Fruit fly (Drosophila melanogaster): ENCODE measurements around the gene Rpt3.

The Rpt3 gene

dm6 chrX:11148272-11148835 lies 23.5 kb downstream of the Rpt3 start, which contains the start of gene Ran (continued):
- TF ChIP-seq ase (GFP tag; IDR thresholded peaks at IDR 0.05): 0 out of 3 replicates have a peak, but pooled peaks have one; percentile 8
- TF ChIP-seq gfzf (GFP tag; optimal IDR thresholded peaks at IDR 0.05): peak; percentile 59
- TF ChIP-seq tll (GFP tag; optimal IDR thresholded peaks at IDR 0.05): no peak
- no peak for TF ChIP-seq Max (GFP tag; optimal IDR thresholded peaks at IDR 0.05)
- peak; percentile 15; the same call in 1 of the 3 replicates for TF ChIP-seq CG6791 (GFP tag; IDR thresholded peaks at IDR 0.05; ENCODE audit: partially characterized antibody)
- no peak for TF ChIP-seq Atf6 (GFP tag; IDR thresholded peaks at IDR 0.05)
- peak; percentile 36 for TF ChIP-seq CG9817 (tag; optimal IDR thresholded peaks at IDR 0.05)
- peak; percentile 1 for TF ChIP-seq CG2120 (GFP tag; optimal IDR thresholded peaks at IDR 0.05)
- peak; percentile 24 for TF ChIP-seq CG15514 (GFP tag; optimal IDR thresholded peaks at IDR 0.05)
- no peak for TF ChIP-seq Sry-β (GFP tag; optimal IDR thresholded peaks at IDR 0.05)
- no peak for TF ChIP-seq Neu2 (GFP tag; optimal IDR thresholded peaks at IDR 0.05; ENCODE audit: borderline replicate concordance)
- peak; percentile 52 for TF ChIP-seq amos (GFP tag; IDR thresholded peaks at IDR 0.05; ENCODE audit: partially characterized antibody)
- peak; percentile 47 for TF ChIP-seq CG3847 (GFP tag; IDR thresholded peaks at IDR 0.05)
- peak; percentile 15 for TF ChIP-seq CG4617 (GFP tag; optimal IDR thresholded peaks at IDR 0.05; ENCODE audit: borderline replicate concordance)
- TF ChIP-seq sens (GFP tag): peak; percentile 44
- peak; percentile 65 for TF ChIP-seq Dref (GFP tag; IDR thresholded peaks at IDR 0.05)
- TF ChIP-seq CG1024 (GFP tag; IDR thresholded peaks at IDR 0.05): peak; percentile 83
- no peak for TF ChIP-seq Kr (GFP tag; optimal IDR thresholded peaks at IDR 0.05)
- TF ChIP-seq CG31365 (tag; optimal IDR thresholded peaks at IDR 0.05): no peak
- TF ChIP-seq CG9215 (GFP tag; IDR thresholded peaks at IDR 0.05): 0 out of 2 replicates have a peak, but pooled peaks have one; percentile 23
- no peak for TF ChIP-seq al (GFP tag; IDR thresholded peaks at IDR 0.05)
- peak; percentile 25 for TF ChIP-seq CG12391 (tag; optimal IDR thresholded peaks at IDR 0.05)
- TF ChIP-seq Bteb2 (GFP tag; optimal IDR thresholded peaks at IDR 0.05): no peak
- peak; percentile 59 for TF ChIP-seq YL-1 (GFP tag; optimal IDR thresholded peaks at IDR 0.05)
- peak; percentile 26 for TF ChIP-seq nmo (GFP tag; optimal IDR thresholded peaks at IDR 0.05)
- peak; percentile 43 for TF ChIP-seq Scr (GFP tag; IDR thresholded peaks at IDR 0.05; ENCODE audit: partially characterized antibody)
- peak; percentile 89 for TF ChIP-seq CG1603 (tag; optimal IDR thresholded peaks at IDR 0.05)
- no peak for TF ChIP-seq Hr51 (GFP tag; optimal IDR thresholded peaks at IDR 0.05)
- peak in 1 of 3 experiments; percentile 42 for TF ChIP-seq lola (GFP tag; optimal IDR thresholded peaks at IDR 0.05)
- peak; percentile 95 for TF ChIP-seq CG30020 (tag; optimal IDR thresholded peaks at IDR 0.05)
- peak; percentile 19; the same call in 1 of the 2 replicates for TF ChIP-seq CG13287 (GFP tag; IDR thresholded peaks at IDR 0.05; ENCODE audit: partially characterized antibody)
- no peak for TF ChIP-seq stwl (tag; optimal IDR thresholded peaks at IDR 0.05)
- no peak for TF ChIP-seq CG12942 (GFP tag; optimal IDR thresholded peaks at IDR 0.05)
- TF ChIP-seq jing (GFP tag; optimal IDR thresholded peaks at IDR 0.05): no peak
- no peak for TF ChIP-seq gt (GFP tag; IDR thresholded peaks at IDR 0.05)
- 0 out of 3 replicates have a peak, but pooled peaks have one; percentile 18 for TF ChIP-seq so (GFP tag; IDR thresholded peaks at IDR 0.05)
- peak; percentile 42 for TF ChIP-seq CG9797 (GFP tag; optimal IDR thresholded peaks at IDR 0.05)
- no peak for TF ChIP-seq chif (GFP tag; optimal IDR thresholded peaks at IDR 0.05)
- TF ChIP-seq E2f2 (GFP tag; IDR thresholded peaks at IDR 0.05): peak; percentile 23; the same call in 1 of the 2 replicates
- TF ChIP-seq grau (tag; optimal IDR thresholded peaks at IDR 0.05): peak; percentile 15
- peak; percentile 21 for TF ChIP-seq CG12659 (GFP tag; optimal IDR thresholded peaks at IDR 0.05)
- peak; percentile 25 for TF ChIP-seq trem (tag; optimal IDR thresholded peaks at IDR 0.05)
- TF ChIP-seq CG10267 (tag; optimal IDR thresholded peaks at IDR 0.05): peak; percentile 15
- TF ChIP-seq CG11723 (GFP tag; optimal IDR thresholded peaks at IDR 0.05): no peak
- TF ChIP-seq p53 (GFP tag; optimal IDR thresholded peaks at IDR 0.05): no peak
- 0 out of 3 replicates have a peak, but pooled peaks have one; percentile 32 for TF ChIP-seq HLH4C (GFP tag; IDR thresholded peaks at IDR 0.05; ENCODE audit: partially characterized antibody)
- TF ChIP-seq CG43689 (GFP tag; IDR thresholded peaks at IDR 0.05): no peak
- TF ChIP-seq CG7963 (GFP tag; IDR thresholded peaks at IDR 0.05; ENCODE audit: partially characterized antibody): 0 out of 3 replicates have a peak, but pooled peaks have one; percentile 42
